Worm (Caenorhabditis elegans): ENCODE data around the gene F58G1.2.

F58G1.2 gene

ce11 chrII:12925551-12925950 is 6.7 kb upstream of the F58G1.2 start, which contains the start of gene F58G1.8:
TSS of gene F58G1.8 (minus strand) at chrII:12925651.
- no peak for TF ChIP-seq ztf-23 (GFP tag; IDR thresholded peaks at IDR 0.05)
- TF ChIP-seq ztf-29 (GFP tag; IDR thresholded peaks at IDR 0.05), result no peak
- no peak for TF ChIP-seq klf-2 (GFP tag; conservative IDR thresholded peaks at IDR 0.05)
- TF ChIP-seq med-1 (GFP tag; optimal IDR thresholded peaks at IDR 0.05; ENCODE audit: insufficient read depth), result no peak
- no peak for TF ChIP-seq tab-1 (GFP tag; IDR thresholded peaks at IDR 0.05)
- TF ChIP-seq flt-1 (GFP tag; IDR thresholded peaks at IDR 0.05), result no peak
- TF ChIP-seq cog-1 (tag; optimal IDR thresholded peaks at IDR 0.05), result no peak
- no peak for TF ChIP-seq T22C8.4 (GFP tag; IDR thresholded peaks at IDR 0.05)
- TF ChIP-seq ref-1 (GFP tag; conservative IDR thresholded peaks at IDR 0.05), result no peak

ce11 chrII:12923225-12923624 is 4.4 kb upstream of the F58G1.2 start:
- no peak for TF ChIP-seq tab-1 (GFP tag; IDR thresholded peaks at IDR 0.05)
- no peak for TF ChIP-seq ztf-29 (GFP tag; IDR thresholded peaks at IDR 0.05)
- TF ChIP-seq klf-2 (GFP tag; conservative IDR thresholded peaks at IDR 0.05), result no peak

- TF ChIP-seq flt-1 (GFP tag; IDR thresholded peaks at IDR 0.05) (no peak), med-1 (GFP tag; optimal IDR thresholded peaks at IDR 0.05; ENCODE audit: insufficient read depth) (no peak), tab-1 (GFP tag; IDR thresholded peaks at IDR 0.05) (no peak), ztf-23 (GFP tag; IDR thresholded peaks at IDR 0.05) (no peak), ref-1 (GFP tag; conservative IDR thresholded peaks at IDR 0.05) (no peak), klf-2 (GFP tag; conservative IDR thresholded peaks at IDR 0.05) (no peak), T22C8.4 (GFP tag; IDR thresholded peaks at IDR 0.05) (no peak), cog-1 (tag; optimal IDR thresholded peaks at IDR 0.05) (no peak), ztf-29 (GFP tag; IDR thresholded peaks at IDR 0.05) (no peak)
Measured at ce11 chrII:12921478-12921877, 2.7 kb upstream of the F58G1.2 start.

- TF ChIP-seq ztf-23 (GFP tag; IDR thresholded peaks at IDR 0.05), result no peak
- no peak for TF ChIP-seq T22C8.4 (GFP tag; IDR thresholded peaks at IDR 0.05)
- TF ChIP-seq klf-2 (GFP tag; conservative IDR thresholded peaks at IDR 0.05), result no peak
- TF ChIP-seq med-1 (GFP tag; optimal IDR thresholded peaks at IDR 0.05; ENCODE audit: insufficient read depth), result no peak
- TF ChIP-seq ref-1 (GFP tag; conservative IDR thresholded peaks at IDR 0.05), result no peak
- TF ChIP-seq cog-1 (tag; optimal IDR thresholded peaks at IDR 0.05), result no peak
- no peak for TF ChIP-seq tab-1 (GFP tag; IDR thresholded peaks at IDR 0.05)
- no peak for TF ChIP-seq ztf-29 (GFP tag; IDR thresholded peaks at IDR 0.05)
- TF ChIP-seq flt-1 (GFP tag; IDR thresholded peaks at IDR 0.05), result no peak
Measured at ce11 chrII:12914514-12915075, 4.2 kb downstream of the F58G1.2 start, which contains the start of gene F35C5.12. TSS of gene F35C5.12 (minus strand) at chrII:12914564.

- TF ChIP-seq T22C8.4 (GFP tag; IDR thresholded peaks at IDR 0.05), result no peak
- TF ChIP-seq flt-1 (GFP tag; IDR thresholded peaks at IDR 0.05), result no peak
- no peak for TF ChIP-seq ref-1 (GFP tag; conservative IDR thresholded peaks at IDR 0.05)
- TF ChIP-seq klf-2 (GFP tag; conservative IDR thresholded peaks at IDR 0.05), result no peak
- no peak for TF ChIP-seq tab-1 (GFP tag; IDR thresholded peaks at IDR 0.05)
- TF ChIP-seq ztf-29 (GFP tag; IDR thresholded peaks at IDR 0.05), result no peak
- TF ChIP-seq ztf-23 (GFP tag; IDR thresholded peaks at IDR 0.05), result no peak
- TF ChIP-seq cog-1 (tag; optimal IDR thresholded peaks at IDR 0.05), result no peak
- no peak for TF ChIP-seq med-1 (GFP tag; optimal IDR thresholded peaks at IDR 0.05; ENCODE audit: insufficient read depth)
Measured at ce11 chrII:12908779-12909178, 10.0 kb downstream of the F58G1.2 start, which contains the start of gene ddn-2. TSS of gene ddn-2 (plus strand) at chrII:12909079.

ce11 chrII:12907070-12907469 is 11.7 kb downstream of the F58G1.2 start, which contains the start of gene nspb-11:
TSS of gene nspb-11 (plus strand) at chrII:12907370.
- TF ChIP-seq tab-1 (GFP tag; IDR thresholded peaks at IDR 0.05) (no peak), med-1 (GFP tag; optimal IDR thresholded peaks at IDR 0.05; ENCODE audit: insufficient read depth) (no peak), ztf-29 (GFP tag; IDR thresholded peaks at IDR 0.05) (no peak), ztf-23 (GFP tag; IDR thresholded peaks at IDR 0.05) (no peak), klf-2 (GFP tag; conservative IDR thresholded peaks at IDR 0.05) (no peak), ref-1 (GFP tag; conservative IDR thresholded peaks at IDR 0.05) (no peak), cog-1 (tag; optimal IDR thresholded peaks at IDR 0.05) (no peak), T22C8.4 (GFP tag; IDR thresholded peaks at IDR 0.05) (no peak), flt-1 (GFP tag; IDR thresholded peaks at IDR 0.05) (no peak)

ce11 chrII:12904174-12904573 is 14.6 kb downstream of the F58G1.2 start, which contains the start of gene clec-66:
TSS of gene clec-66 (plus strand) at chrII:12904398.
- TF ChIP-seq cog-1 (tag; optimal IDR thresholded peaks at IDR 0.05) (no peak), med-1 (GFP tag; optimal IDR thresholded peaks at IDR 0.05; ENCODE audit: insufficient read depth) (no peak), ztf-29 (GFP tag; IDR thresholded peaks at IDR 0.05) (no peak), klf-2 (GFP tag; conservative IDR thresholded peaks at IDR 0.05) (no peak), flt-1 (GFP tag; IDR thresholded peaks at IDR 0.05) (no peak)

ce11 chrII:12901025-12901424 is 17.8 kb downstream of the F58G1.2 start, which contains the start of gene clec-65:
TSS of gene clec-65 (plus strand) at chrII:12901325.
- no peak for TF ChIP-seq ref-1 (GFP tag; conservative IDR thresholded peaks at IDR 0.05)
- TF ChIP-seq ztf-23 (GFP tag; IDR thresholded peaks at IDR 0.05), result no peak
- no peak for TF ChIP-seq T22C8.4 (GFP tag; IDR thresholded peaks at IDR 0.05)
- TF ChIP-seq ztf-29 (GFP tag; IDR thresholded peaks at IDR 0.05), result no peak
- no peak for TF ChIP-seq cog-1 (tag; optimal IDR thresholded peaks at IDR 0.05)
- TF ChIP-seq flt-1 (GFP tag; IDR thresholded peaks at IDR 0.05), result no peak
- no peak for TF ChIP-seq klf-2 (GFP tag; conservative IDR thresholded peaks at IDR 0.05)
- TF ChIP-seq tab-1 (GFP tag; IDR thresholded peaks at IDR 0.05), result no peak
- TF ChIP-seq med-1 (GFP tag; optimal IDR thresholded peaks at IDR 0.05; ENCODE audit: insufficient read depth), result no peak

ce11 chrII:12897942-12898341 is 20.9 kb downstream of the F58G1.2 start, which contains the start of gene clec-64:
TSS of gene clec-64 (plus strand) at chrII:12898242.
- TF ChIP-seq tab-1 (GFP tag; IDR thresholded peaks at IDR 0.05) (no peak), flt-1 (GFP tag; IDR thresholded peaks at IDR 0.05) (no peak), klf-2 (GFP tag; conservative IDR thresholded peaks at IDR 0.05) (no peak), cog-1 (tag; optimal IDR thresholded peaks at IDR 0.05) (no peak), med-1 (GFP tag; optimal IDR thresholded peaks at IDR 0.05; ENCODE audit: insufficient read depth) (no peak), ztf-29 (GFP tag; IDR thresholded peaks at IDR 0.05) (no peak), ztf-23 (GFP tag; IDR thresholded peaks at IDR 0.05) (no peak), ref-1 (GFP tag; conservative IDR thresholded peaks at IDR 0.05) (no peak)

ce11 chrII:12897361-12897760 is 21.4 kb downstream of the F58G1.2 start:
- TF ChIP-seq klf-2 (GFP tag; conservative IDR thresholded peaks at IDR 0.05), result no peak
- TF ChIP-seq ref-1 (GFP tag; conservative IDR thresholded peaks at IDR 0.05), result no peak
- TF ChIP-seq flt-1 (GFP tag; IDR thresholded peaks at IDR 0.05), result no peak
- no peak for TF ChIP-seq T22C8.4 (GFP tag; IDR thresholded peaks at IDR 0.05)
- no peak for TF ChIP-seq ztf-23 (GFP tag; IDR thresholded peaks at IDR 0.05)
- no peak for TF ChIP-seq ztf-29 (GFP tag; IDR thresholded peaks at IDR 0.05)
- no peak for TF ChIP-seq tab-1 (GFP tag; IDR thresholded peaks at IDR 0.05)
- TF ChIP-seq cog-1 (tag; optimal IDR thresholded peaks at IDR 0.05), result no peak

Data from whole organism, midembryonic.